Worm (Caenorhabditis elegans): ENCODE measurements around the gene snx-17.

Gene snx-17

DNA sequence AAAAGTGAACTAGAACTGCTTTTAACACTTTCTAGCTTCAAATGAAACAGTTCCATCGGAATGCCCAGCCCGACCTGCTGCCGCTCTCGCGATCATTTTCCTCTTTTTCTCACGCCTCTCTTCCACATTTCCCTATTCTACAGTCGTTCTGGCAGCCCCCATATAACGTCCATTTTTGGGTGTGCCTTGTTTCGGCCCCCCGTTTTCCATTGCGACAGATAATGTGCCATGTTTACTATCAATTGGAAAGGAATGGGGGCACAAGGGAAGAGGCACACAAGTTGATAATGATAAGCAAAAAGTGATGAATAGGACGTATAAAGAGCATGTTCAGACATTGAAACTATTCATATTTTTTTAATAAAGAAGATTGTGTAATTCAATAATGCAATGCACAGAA lies 36.9 kb upstream of the snx-17 start:
- TF ChIP-seq nhr-28 (tag; optimal IDR thresholded peaks at IDR 0.05) (no peak), nhr-12 (tag; optimal IDR thresholded peaks at IDR 0.05) (no peak), lin-15B (tag; optimal IDR thresholded peaks at IDR 0.05) (no peak), ZK546.5 (tag; optimal IDR thresholded peaks at IDR 0.05) (no peak), R02D3.7 (tag; optimal IDR thresholded peaks at IDR 0.05) (no peak), pqm-1 (tag; optimal IDR thresholded peaks at IDR 0.05) (peak; percentile 85), sea-2 (GFP tag; optimal IDR thresholded peaks at IDR 0.05) (no peak), pha-4 (tag; optimal IDR thresholded peaks at IDR 0.05) (peak; percentile 62), nhr-67 (tag; optimal IDR thresholded peaks at IDR 0.05) (no peak), nhr-23 (tag; optimal IDR thresholded peaks at IDR 0.05) (no peak), jun-1 (tag; optimal IDR thresholded peaks at IDR 0.05) (peak; percentile 49), fkh-10 (GFP tag; optimal IDR thresholded peaks at IDR 0.05) (no peak), nhr-77 (tag; optimal IDR thresholded peaks at IDR 0.05) (no peak), zag-1 (tag; optimal IDR thresholded peaks at IDR 0.05) (no peak), ceh-28 (tag; optimal IDR thresholded peaks at IDR 0.05) (no peak), ceh-9 (tag; optimal IDR thresholded peaks at IDR 0.05) (no peak), lsy-12 (tag; optimal IDR thresholded peaks at IDR 0.05) (no peak), elt-3 (tag; optimal IDR thresholded peaks at IDR 0.05) (no peak), nhr-237 (tag; optimal IDR thresholded peaks at IDR 0.05) (no peak), unc-39 (tag; optimal IDR thresholded peaks at IDR 0.05) (no peak), nhr-11 (tag; optimal IDR thresholded peaks at IDR 0.05) (no peak), nfya-1 (tag; optimal IDR thresholded peaks at IDR 0.05; ENCODE audit: insufficient read depth) (no peak), nhr-76 (tag; optimal IDR thresholded peaks at IDR 0.05) (no peak), snpc-4 (tag; optimal IDR thresholded peaks at IDR 0.05) (no peak), egl-5 (tag; optimal IDR thresholded peaks at IDR 0.05) (no peak), fos-1 (tag; optimal IDR thresholded peaks at IDR 0.05) (no peak), tbx-2 (tag; optimal IDR thresholded peaks at IDR 0.05) (no peak), skn-1 (tag; optimal IDR thresholded peaks at IDR 0.05) (no peak), elt-2 (tag; optimal IDR thresholded peaks at IDR 0.05) (peak; percentile 97), ceh-16 (tag; optimal IDR thresholded peaks at IDR 0.05) (no peak), hmg-11 (tag; optimal IDR thresholded peaks at IDR 0.05) (peak; percentile 22), mml-1 (tag; optimal IDR thresholded peaks at IDR 0.05) (no peak), eor-1 (tag; optimal IDR thresholded peaks at IDR 0.05) (no peak), ceh-82 (tag; optimal IDR thresholded peaks at IDR 0.05) (no peak)

DNA sequence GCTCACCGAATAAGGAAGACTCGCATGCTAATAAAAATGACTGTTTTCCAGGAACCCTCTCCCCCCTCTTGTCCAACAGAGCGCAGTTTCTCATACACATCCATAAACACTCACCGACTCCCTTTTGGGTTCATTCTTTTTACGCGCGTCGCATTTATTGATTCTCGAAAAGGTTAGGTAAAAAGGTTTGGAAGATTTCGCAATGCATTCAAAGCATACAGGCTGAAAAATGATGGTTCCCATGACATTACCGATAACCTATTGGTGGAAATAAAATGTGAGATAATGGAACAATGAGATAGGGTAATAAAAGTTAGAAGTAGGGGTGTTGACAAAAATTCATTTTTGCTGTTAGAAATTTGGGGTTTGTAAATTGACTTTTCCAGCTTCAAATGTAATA lies 36.4 kb upstream of the snx-17 start:
- TF ChIP-seq unc-62 (GFP tag; optimal IDR thresholded peaks at IDR 0.05), result no peak
- TF ChIP-seq pha-4 (tag; optimal IDR thresholded peaks at IDR 0.05), result peak; percentile 5

DNA sequence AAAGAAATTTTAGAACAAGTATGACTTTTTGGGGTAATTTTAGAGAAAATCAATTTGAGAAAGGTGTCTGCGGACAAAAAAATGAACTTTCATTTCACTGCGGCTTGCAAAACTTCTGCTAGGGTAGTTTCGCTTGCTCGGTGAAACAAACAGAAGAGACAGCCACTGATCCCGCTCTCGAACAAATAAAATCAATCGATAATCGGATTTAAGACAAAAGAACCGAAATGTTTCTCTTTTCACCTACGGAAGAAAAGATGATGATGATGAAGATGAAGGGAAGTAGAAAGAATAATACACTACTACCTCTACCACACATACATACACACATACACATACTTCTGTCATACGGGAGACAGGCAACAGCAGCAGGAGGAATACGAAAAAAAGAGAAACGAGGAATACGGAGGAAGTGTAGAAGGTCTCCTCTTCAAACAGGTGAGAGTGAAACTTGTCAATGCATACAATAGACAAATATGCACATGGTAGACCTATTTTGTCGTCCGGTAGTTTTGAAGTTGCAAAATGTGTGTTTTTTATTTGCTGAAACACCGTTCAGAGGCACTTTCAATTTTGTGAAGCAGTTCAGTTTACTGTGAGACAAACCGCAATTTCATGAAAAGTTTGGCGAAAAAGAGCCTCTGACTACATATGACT lies 35.1 kb upstream of the snx-17 start:
- TF ChIP-seq ztf-4 (tag; optimal IDR thresholded peaks at IDR 0.05) (no peak), pqm-1 (tag; optimal IDR thresholded peaks at IDR 0.05) (no peak), pha-4 (tag; optimal IDR thresholded peaks at IDR 0.05) (peak; percentile 15), zag-1 (tag; optimal IDR thresholded peaks at IDR 0.05) (no peak), fkh-10 (GFP tag; optimal IDR thresholded peaks at IDR 0.05) (no peak), egl-5 (tag; optimal IDR thresholded peaks at IDR 0.05) (no peak), nhr-28 (tag; optimal IDR thresholded peaks at IDR 0.05) (no peak), ceh-28 (tag; optimal IDR thresholded peaks at IDR 0.05) (peak; percentile 65), sea-2 (GFP tag; optimal IDR thresholded peaks at IDR 0.05) (no peak), ceh-16 (tag; optimal IDR thresholded peaks at IDR 0.05) (no peak), nfya-1 (tag; optimal IDR thresholded peaks at IDR 0.05; ENCODE audit: insufficient read depth) (no peak), nhr-11 (tag; optimal IDR thresholded peaks at IDR 0.05) (no peak), egl-27 (tag; optimal IDR thresholded peaks at IDR 0.05) (no peak)

DNA sequence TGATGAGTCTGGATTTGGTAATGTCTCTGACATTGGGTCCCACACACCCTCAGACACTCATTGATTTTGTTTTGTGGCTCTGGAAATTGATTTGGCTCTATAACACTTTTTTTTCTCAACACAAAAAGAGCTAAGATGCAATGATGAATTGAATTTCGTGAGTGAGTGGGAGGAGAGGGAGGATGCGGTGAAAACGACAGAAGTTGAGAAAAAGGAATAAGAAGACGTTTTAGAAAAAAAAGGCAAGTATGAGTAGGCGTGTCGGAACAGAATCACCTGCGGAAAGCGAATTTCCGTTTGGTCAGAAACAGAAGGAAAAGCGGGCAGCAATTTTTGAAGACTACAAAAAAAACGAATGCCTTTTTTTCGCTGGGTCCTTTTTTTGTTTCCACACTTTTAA lies 33.6 kb upstream of the snx-17 start:
- TF ChIP-seq fkh-10 (GFP tag; optimal IDR thresholded peaks at IDR 0.05) (peak; percentile 69), tbx-2 (tag; optimal IDR thresholded peaks at IDR 0.05) (no peak)

All from whole organism, L3 larva.